Worm (Caenorhabditis elegans) whole organism, L4/young adult: ENCODE measurements around the gene srbc-62.
"Not testable (repeated sequence)": the region's sequence is repeated elsewhere in the genome, so short reads cannot be mapped to it uniquely, and the experiment has no call there.

Experiments
- W03F9.2 ChIP-seq: fragments of 150-350 bp; optimal IDR thresholded peaks from 2 replicates; lab custom pipeline; 2014; ENCODE audit warnings: missing biosample characterization, missing genetic modification characterization
- dao-5 ChIP-seq: sonication (generic microtip); optimal IDR thresholded peaks from 2 replicates; lab custom pipeline; 2016; ENCODE audit warnings: missing genotype, missing genetic modification characterization, moderate library complexity, missing compliant biosample characterization
- him-1 ChIP-seq: sonication (generic microtip); optimal IDR thresholded peaks from 2 replicates; lab custom pipeline; 2016; ENCODE audit warnings: missing genotype, missing genetic modification reagents, missing genetic modification characterization, missing compliant biosample characterization

- TF ChIP-seq W03F9.2 (tag; lab: Kevin White, UChicago); him-1; dao-5: not testable (repeated sequence)
These were observed 47.1 kb downstream of the srbc-62 start, which contains the start of gene K10G4.3 for ce11 chrV:17264855-17265254.
